Fruit fly (Drosophila melanogaster) whole organism, embryonic: ENCODE data around the gene Tet.

ENCODE experiments used
- CG16779 ChIP-seq: fragments of 200-800 bp; sonication (Bioruptor generic); IDR thresholded peaks from 2 replicates; pipeline ENCODE4 v1.3.6; 2022; ENCODE audit warnings: missing biosample characterization, missing genetic modification characterization
- CG18619 ChIP-seq: fragments of 200-800 bp; sonication (Bioruptor generic); optimal IDR thresholded peaks from 3 replicates; lab custom pipeline; 2017; ENCODE audit warnings: missing biosample characterization, mild to moderate bottlenecking, missing genetic modification characterization
- D ChIP-seq, 2 experiments: fragments of 200-800 bp in 1 of 2; fragments of >200 bp in 1 of 2; sonication (Bioruptor generic) in 1 of 2; optimal IDR thresholded peaks; 2 replicates in 1 of 2; 3 replicates in 1 of 2; lab custom pipeline; 2017; ENCODE audit warnings: mild to moderate bottlenecking in 1 of 2, missing biosample characterization in 1 of 2, missing genetic modification characterization in 1 of 2, missing genetic modification reagents in 1 of 2
- ash1 ChIP-seq: fragments of 200-800 bp; sonication (Bioruptor generic); optimal IDR thresholded peaks from 2 replicates; lab custom pipeline; 2018; ENCODE audit warnings: missing biosample characterization, mild to moderate bottlenecking, missing genetic modification characterization
- az2 ChIP-seq: fragments of 200-800 bp; sonication (Bioruptor generic); optimal IDR thresholded peaks from 3 replicates; lab custom pipeline; 2016; ENCODE audit warnings: missing biosample characterization, missing genetic modification characterization
- bigmax ChIP-seq: fragments of 200-800 bp; sonication (Bioruptor generic); optimal IDR thresholded peaks from 2 replicates; lab custom pipeline; 2018; ENCODE audit warnings: missing biosample characterization, mild to moderate bottlenecking, missing genetic modification characterization
- ewg ChIP-seq: fragments of 200-800 bp; sonication (Bioruptor generic); optimal IDR thresholded peaks from 3 replicates; lab custom pipeline; 2017; ENCODE audit warnings: mild to moderate bottlenecking, missing biosample characterization, missing genetic modification reagents, missing genetic modification characterization
- scrt ChIP-seq: fragments of 200-800 bp; sonication (Bioruptor generic); optimal IDR thresholded peaks from 2 replicates; lab custom pipeline; 2018; ENCODE audit warnings: missing biosample characterization, mild to moderate bottlenecking, missing genetic modification characterization, moderate library complexity
- toy ChIP-seq: fragments of 200-800 bp; sonication (Bioruptor generic); IDR thresholded peaks from 2 replicates; pipeline ENCODE4 v1.3.6; 2022; ENCODE audit warnings: missing biosample characterization, missing genetic modification characterization
- ttk ChIP-seq: fragments of 200-800 bp; sonication (Bioruptor generic); IDR thresholded peaks from 2 replicates; pipeline ENCODE4 v2.1.2; 2022; ENCODE audit warnings: missing biosample characterization, missing genetic modification characterization
- usp ChIP-seq: fragments of >200 bp; optimal IDR thresholded peaks from 2 replicates; lab custom pipeline; 2017; ENCODE audit warnings: missing biosample characterization, missing genetic modification characterization

DNA sequence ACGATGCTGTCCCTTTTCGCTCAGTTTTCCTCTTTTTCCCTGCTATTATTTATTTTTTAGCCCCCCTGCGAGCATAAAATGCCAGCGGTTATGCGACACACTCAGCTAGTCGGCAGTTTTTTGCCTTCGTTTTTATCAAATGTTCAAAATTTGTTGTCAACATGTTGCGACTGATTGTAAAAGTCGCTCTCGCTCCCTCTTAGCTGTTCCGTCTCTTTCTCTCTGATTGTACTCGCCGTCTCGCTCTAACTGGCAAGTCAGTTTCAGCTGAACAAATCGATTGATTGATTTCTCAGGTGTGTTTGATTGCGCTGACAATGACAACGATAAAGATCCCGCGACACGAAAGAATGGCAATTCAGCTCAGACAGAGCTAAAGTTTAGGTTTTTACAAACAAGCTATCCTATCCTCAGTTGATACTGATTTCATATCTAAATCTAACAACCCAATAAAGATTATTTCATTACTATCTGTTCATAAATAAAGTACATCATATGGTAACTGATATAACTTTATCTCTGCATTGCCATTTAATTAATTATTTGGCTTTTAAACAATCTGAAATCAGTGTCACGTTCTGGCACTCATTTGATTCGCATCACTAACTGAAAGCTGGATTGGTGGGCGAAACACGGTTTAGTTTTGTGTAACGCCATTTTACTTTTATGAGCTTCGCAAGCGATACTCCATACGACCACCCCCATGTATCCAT lies 133.1 kb downstream of the Tet start:
- TF ChIP-seq ewg (GFP tag; lab: Kevin White, UChicago) (no peak), az2 (GFP tag; lab: Kevin White, UChicago) (no peak), usp (no peak), scrt (no peak), toy (no peak), CG16779 (GFP tag; lab: Robert Waterston, UW) (no peak), ttk (GFP tag; lab: Robert Waterston, UW) (no peak), bigmax (GFP tag; lab: Kevin White, UChicago) (no peak), CG18619 (GFP tag; lab: Kevin White, UChicago) (no peak), D (optimal IDR thresholded peaks at IDR 0.05; lab: Kevin White, UChicago) (no peak), D (GFP tag; optimal IDR thresholded peaks at IDR 0.05; lab: Kevin White, UChicago) (no peak), ash1 (GFP tag; lab: Kevin White, UChicago) (no peak)
